Fruit fly (Drosophila melanogaster) whole organism, embryonic: ENCODE measurements around the gene H.

Source experiments
- CG11560 ChIP-seq: fragments of 200-800 bp; sonication (Bioruptor generic); IDR thresholded peaks from 3 replicates; pipeline ENCODE4 v1.3.6; 2022; ENCODE audit warnings: missing biosample characterization, missing genetic modification characterization
- CG13287 ChIP-seq: fragments of 200-800 bp; sonication (Bioruptor generic); IDR thresholded peaks from 2 replicates; pipeline ENCODE4 v1.3.6; 2022; ENCODE audit warnings: missing biosample characterization, missing genetic modification characterization; ENCODE audit not compliant: partially characterized antibody
- CG13894 ChIP-seq: fragments of 200-800 bp; sonication (Bioruptor generic); optimal IDR thresholded peaks from 3 replicates; lab custom pipeline; 2018; ENCODE audit warnings: missing biosample characterization, mild to moderate bottlenecking, missing genetic modification characterization, moderate library complexity
- CG14860 ChIP-seq: fragments of 200-800 bp; sonication (Bioruptor generic); IDR thresholded peaks from 3 replicates; pipeline ENCODE4 v1.3.6; 2022; ENCODE audit warnings: missing biosample characterization, missing genetic modification characterization; ENCODE audit not compliant: partially characterized antibody
- CG14965 ChIP-seq: fragments of 200-800 bp; sonication (Bioruptor generic); optimal IDR thresholded peaks from 2 replicates; lab custom pipeline; 2016; ENCODE audit warnings: missing biosample characterization, missing genetic modification characterization, borderline replicate concordance
- CG1529 ChIP-seq: fragments of 200-800 bp; sonication (Bioruptor generic); optimal IDR thresholded peaks from 3 replicates; lab custom pipeline; 2018; ENCODE audit warnings: missing biosample characterization, missing genetic modification characterization
- CG15696 ChIP-seq: fragments of 200-800 bp; sonication (Bioruptor generic); optimal IDR thresholded peaks from 2 replicates; lab custom pipeline; 2019; ENCODE audit warnings: missing biosample characterization, mild to moderate bottlenecking, missing genetic modification characterization, moderate library complexity
- CG17385 ChIP-seq: fragments of 200-800 bp; sonication (Bioruptor generic); optimal IDR thresholded peaks from 3 replicates; lab custom pipeline; 2018; ENCODE audit warnings: missing biosample characterization, mild to moderate bottlenecking, missing genetic modification characterization
- CG17829 ChIP-seq: fragments of 200-800 bp; optimal IDR thresholded peaks from 2 replicates; lab custom pipeline; 2019; ENCODE audit warnings: missing biosample characterization, mild to moderate bottlenecking, missing genetic modification characterization, moderate library complexity
- CG18262 ChIP-seq: fragments of 200-800 bp; optimal IDR thresholded peaks from 3 replicates; lab custom pipeline; 2019; ENCODE audit warnings: missing biosample characterization, mild to moderate bottlenecking, missing genetic modification characterization, moderate library complexity
- CG18619 ChIP-seq: fragments of 200-800 bp; sonication (Bioruptor generic); optimal IDR thresholded peaks from 3 replicates; lab custom pipeline; 2017; ENCODE audit warnings: missing biosample characterization, mild to moderate bottlenecking, missing genetic modification characterization
- CG30403 ChIP-seq: fragments of 200-800 bp; sonication (Bioruptor generic); optimal IDR thresholded peaks from 3 replicates; lab custom pipeline; 2016; ENCODE audit warnings: missing biosample characterization, missing genetic modification characterization
- CG32772 ChIP-seq: fragments of 200-800 bp; sonication (Bioruptor generic); IDR thresholded peaks from 2 replicates; pipeline ENCODE4 v1.3.6; 2022; ENCODE audit warnings: missing biosample characterization, missing genetic modification characterization
- CG3995 ChIP-seq: fragments of 200-800 bp; sonication (Bioruptor generic); optimal IDR thresholded peaks from 3 replicates; lab custom pipeline; 2016; ENCODE audit warnings: missing biosample characterization, missing genetic modification characterization
- CG6854 ChIP-seq: fragments of 200-800 bp; sonication (Bioruptor generic); optimal IDR thresholded peaks from 3 replicates; lab custom pipeline; 2017; ENCODE audit warnings: missing biosample characterization, mild to moderate bottlenecking, missing genetic modification characterization
- CoRest ChIP-seq: fragments of 200-800 bp; sonication (Bioruptor generic); optimal IDR thresholded peaks from 3 replicates; lab custom pipeline; 2018; ENCODE audit warnings: missing biosample characterization, mild to moderate bottlenecking, missing genetic modification characterization, moderate library complexity
- Deaf1 ChIP-seq: fragments of 200-800 bp; optimal IDR thresholded peaks from 3 replicates; lab custom pipeline; 2019; ENCODE audit warnings: missing biosample characterization, mild to moderate bottlenecking, missing genetic modification characterization, moderate library complexity
- Dll ChIP-seq: fragments of 200-800 bp; sonication (Bioruptor generic); IDR thresholded peaks from 4 replicates; pipeline ENCODE4 v1.3.6; 2022; ENCODE audit warnings: missing biosample characterization, missing genetic modification characterization; ENCODE audit not compliant: partially characterized antibody
- Fer2 ChIP-seq: fragments of 200-800 bp; sonication (Bioruptor generic); optimal IDR thresholded peaks from 2 replicates; lab custom pipeline; 2018; ENCODE audit warnings: missing biosample characterization, mild to moderate bottlenecking, missing genetic modification characterization, moderate library complexity
- HLH54F ChIP-seq: fragments of 200-800 bp; sonication (Bioruptor generic); optimal IDR thresholded peaks from 3 replicates; lab custom pipeline; 2016; ENCODE audit warnings: missing biosample characterization, missing genetic modification characterization
- Hmx ChIP-seq: fragments of 200-800 bp; sonication (Bioruptor generic); optimal IDR thresholded peaks from 2 replicates; lab custom pipeline; 2016; ENCODE audit warnings: missing biosample characterization, missing genetic modification characterization
- Lim3 ChIP-seq: fragments of 200-800 bp; sonication (Bioruptor generic); IDR thresholded peaks from 2 replicates; pipeline ENCODE4 v1.3.6; 2022; ENCODE audit warnings: missing biosample characterization, missing genetic modification characterization
- Max ChIP-seq: fragments of 200-800 bp; sonication (Bioruptor generic); optimal IDR thresholded peaks from 2 replicates; lab custom pipeline; 2016; ENCODE audit warnings: missing biosample characterization, mild to moderate bottlenecking, missing genetic modification characterization
- NFAT ChIP-seq: fragments of 200-800 bp; sonication (Bioruptor generic); IDR thresholded peaks from 2 replicates; pipeline ENCODE4 v1.3.6; 2022; ENCODE audit warnings: missing biosample characterization, missing genetic modification characterization
- Ptx1 ChIP-seq: fragments of 200-800 bp; sonication (Bioruptor generic); IDR thresholded peaks from 2 replicates; pipeline ENCODE4 v1.3.6; 2022; ENCODE audit warnings: missing biosample characterization, missing genetic modification characterization
- Rfx ChIP-seq: fragments of 200-800 bp; sonication (Bioruptor generic); IDR thresholded peaks from 2 replicates; pipeline ENCODE4 v1.3.6; 2022; ENCODE audit warnings: missing biosample characterization, missing genetic modification characterization
- Scr ChIP-seq: fragments of 200-800 bp; sonication (Bioruptor generic); IDR thresholded peaks from 2 replicates; pipeline ENCODE4 v1.3.6; 2022; ENCODE audit warnings: missing biosample characterization, missing genetic modification characterization; ENCODE audit not compliant: partially characterized antibody
- Side ChIP-seq: fragments of 200-800 bp; sonication (Bioruptor generic); optimal IDR thresholded peaks from 2 replicates; lab custom pipeline; 2016; ENCODE audit warnings: missing biosample characterization, missing genetic modification characterization
- Xbp1 ChIP-seq: fragments of 200-800 bp; sonication (Bioruptor generic); optimal IDR thresholded peaks from 3 replicates; lab custom pipeline; 2016; ENCODE audit warnings: missing biosample characterization, mild to moderate bottlenecking, missing genetic modification characterization
- crc ChIP-seq: fragments of 200-800 bp; sonication (Bioruptor generic); optimal IDR thresholded peaks from 2 replicates; lab custom pipeline; 2016; ENCODE audit warnings: missing biosample characterization, missing genetic modification characterization
- crp ChIP-seq, 2 experiments: fragments of 200-800 bp; sonication (Bioruptor generic); optimal IDR thresholded peaks; 2 replicates in 1 of 2; 3 replicates in 1 of 2; lab custom pipeline; 2017; ENCODE audit warnings: missing biosample characterization in 2 of 2, missing genetic modification characterization in 2 of 2, mild to moderate bottlenecking in 1 of 2, moderate library complexity in 1 of 2
- gcm ChIP-seq: fragments of 200-800 bp; sonication (Bioruptor generic); optimal IDR thresholded peaks from 2 replicates; lab custom pipeline; 2019; ENCODE audit warnings: missing biosample characterization, mild to moderate bottlenecking, missing genetic modification characterization, moderate library complexity
- gro ChIP-seq: fragments of 200-800 bp; sonication (Bioruptor generic); optimal IDR thresholded peaks from 2 replicates; lab custom pipeline; 2016; ENCODE audit warnings: missing biosample characterization, missing genetic modification characterization
- ind ChIP-seq: fragments of 200-800 bp; sonication (Bioruptor generic); optimal IDR thresholded peaks from 3 replicates; lab custom pipeline; 2016; ENCODE audit warnings: missing biosample characterization, missing genetic modification characterization
- insv ChIP-seq, 2 experiments: fragments of 200-800 bp; sonication (Bioruptor generic); optimal IDR thresholded peaks; 3 replicates each; lab custom pipeline; 2016 to 2018; ENCODE audit warnings: missing biosample characterization in 2 of 2, missing genetic modification characterization in 2 of 2
- lmd ChIP-seq: fragments of 200-800 bp; sonication (Bioruptor generic); IDR thresholded peaks from 2 replicates; pipeline ENCODE4 v1.3.6; 2022; ENCODE audit warnings: missing biosample characterization, missing genetic modification characterization
- mirr ChIP-seq: fragments of 200-800 bp; sonication (Bioruptor generic); optimal IDR thresholded peaks from 3 replicates; lab custom pipeline; 2018; ENCODE audit warnings: missing biosample characterization, mild to moderate bottlenecking, missing genetic modification characterization
- nerfin-2 ChIP-seq: fragments of 200-800 bp; sonication (Bioruptor generic); IDR thresholded peaks from 2 replicates; pipeline ENCODE4 v1.3.6; 2022; ENCODE audit warnings: missing biosample characterization, missing genetic modification characterization; ENCODE audit not compliant: partially characterized antibody
- nmo ChIP-seq: fragments of 200-800 bp; sonication (Bioruptor generic); optimal IDR thresholded peaks from 2 replicates; lab custom pipeline; 2018; ENCODE audit warnings: missing biosample characterization, mild to moderate bottlenecking, missing genetic modification characterization, moderate library complexity
- otp ChIP-seq: fragments of 200-800 bp; sonication (Bioruptor generic); IDR thresholded peaks from 3 replicates; pipeline ENCODE4, ENCODE4 v1.3.6; 2022; ENCODE audit warnings: missing biosample characterization, missing genetic modification characterization
- pho ChIP-seq: fragments of 200-800 bp; sonication (Bioruptor generic); optimal IDR thresholded peaks from 2 replicates; lab custom pipeline; 2016; ENCODE audit warnings: missing biosample characterization, missing genetic modification characterization
- prd ChIP-seq, 3 experiments: fragments of >200 bp in 2 of 3; fragments of 200-800 bp in 1 of 3; sonication (Bioruptor generic) in 1 of 3; optimal IDR thresholded peaks in 2 of 3; IDR thresholded peaks in 1 of 3; 2 replicates in 2 of 3; 3 replicates in 1 of 3; pipeline versions ENCODE4 v1.3.6 to Lab custom; 2017 to 2022; ENCODE audit warnings: missing biosample characterization in 1 of 3, missing genetic modification characterization in 1 of 3
- pzg ChIP-seq: fragments of 200-800 bp; sonication (Bioruptor generic); optimal IDR thresholded peaks from 3 replicates; lab custom pipeline; 2018; ENCODE audit warnings: missing biosample characterization, mild to moderate bottlenecking, missing genetic modification characterization, moderate library complexity
- sd ChIP-seq: fragments of 200-800 bp; sonication (Bioruptor generic); optimal IDR thresholded peaks from 3 replicates; lab custom pipeline; 2018; ENCODE audit warnings: missing biosample characterization, mild to moderate bottlenecking, missing genetic modification characterization, moderate library complexity
- slbo ChIP-seq: fragments of 200-800 bp; sonication (Bioruptor generic); IDR thresholded peaks from 2 replicates; pipeline ENCODE4 v1.3.6; 2022; ENCODE audit warnings: missing biosample characterization, missing genetic modification characterization
- tna ChIP-seq: fragments of 200-800 bp; sonication (Bioruptor generic); IDR thresholded peaks from 2 replicates; pipeline ENCODE4 v1.3.6; 2022; ENCODE audit warnings: missing biosample characterization, missing genetic modification characterization; ENCODE audit not compliant: partially characterized antibody
- unpg ChIP-seq: fragments of 200-800 bp; sonication (Bioruptor generic); optimal IDR thresholded peaks from 3 replicates; lab custom pipeline; 2018; ENCODE audit warnings: missing biosample characterization, mild to moderate bottlenecking, missing genetic modification characterization, moderate library complexity

H gene

DNA sequence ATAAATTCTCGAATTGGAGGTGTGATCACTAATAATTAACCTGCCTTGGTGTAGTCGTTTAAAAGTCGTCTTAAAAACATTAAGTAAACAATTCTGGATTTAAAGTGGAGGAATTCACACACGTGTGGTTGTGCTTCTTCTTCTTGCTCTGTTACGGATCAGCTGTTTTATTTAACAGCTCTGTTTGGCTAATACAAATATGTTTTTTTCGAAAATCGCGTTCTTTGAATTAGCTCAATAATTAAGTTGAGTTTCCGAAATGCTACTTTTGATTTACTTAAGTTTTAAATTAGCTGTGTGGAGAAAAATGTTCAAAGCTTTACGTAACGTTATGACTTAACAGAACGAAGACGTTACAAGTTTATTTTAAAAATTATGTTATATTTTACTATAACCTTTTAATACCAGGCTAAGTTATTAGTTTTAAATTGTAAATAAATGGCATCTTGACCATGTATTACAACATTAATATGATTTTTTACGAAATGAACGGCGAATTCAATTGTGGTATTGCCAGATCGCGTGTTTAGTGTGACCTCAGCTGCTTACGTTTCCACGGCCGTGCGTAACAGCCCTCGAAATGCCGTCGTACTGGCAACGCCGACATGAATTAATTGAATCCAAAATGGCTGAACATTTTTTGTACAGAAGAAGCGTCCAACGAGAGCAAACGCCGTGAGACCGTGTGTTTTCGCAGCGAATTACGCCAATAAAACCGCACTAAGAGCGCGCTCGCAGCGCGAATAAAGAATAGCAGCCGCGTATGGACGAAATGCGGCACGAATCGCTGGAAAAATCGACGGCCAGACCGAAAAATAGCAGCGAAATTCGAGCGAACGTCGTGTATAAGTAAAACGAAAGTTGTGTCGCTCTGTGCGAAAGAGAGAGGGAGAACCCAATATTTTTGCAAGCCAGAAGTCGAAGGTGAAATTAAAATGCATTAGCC is 28.9 kb upstream of the H start, which contains the start of the genes Pus1 and bon (continued):
- TF ChIP-seq pho (GFP tag; lab: Kevin White, UChicago) (peak; percentile 31), Fer2 (no peak), Scr (GFP tag; lab: Robert Waterston, UW) (peak; percentile 39), CG32772 (GFP tag; lab: Robert Waterston, UW) (no peak), Ptx1 (no peak), HLH54F (GFP tag; lab: Kevin White, UChicago) (peak; percentile 30), slbo (GFP tag; lab: Robert Waterston, UW) (peak; percentile 52; the same call in 1 of the 2 replicates), tna (GFP tag; lab: Robert Waterston, UW) (peak; percentile 46; the same call in 1 of the 2 replicates), CG1529 (GFP tag; lab: Kevin White, UChicago) (no peak), CG13287 (GFP tag; lab: Robert Waterston, UW) (peak; percentile 39; the same call in 1 of the 2 replicates), mirr (GFP tag; lab: Kevin White, UChicago) (no peak), CG15696 (tag; lab: Kevin White, UChicago) (no peak), sd (tag; lab: Kevin White, UChicago) (peak; percentile 68), CG3995 (GFP tag; lab: Kevin White, UChicago) (no peak), unpg (no peak), gcm (GFP tag; lab: Kevin White, UChicago) (peak; percentile 30), Max (GFP tag; lab: Kevin White, UChicago) (peak; percentile 38), crp (GFP tag; optimal IDR thresholded peaks at IDR 0.05; lab: Kevin White, UChicago) (peak; percentile 18 to 86), CG11560 (no peak), CG13894 (tag; lab: Kevin White, UChicago) (no peak), crc (no peak), CG14860 (GFP tag; lab: Robert Waterston, UW) (0 out of 3 replicates have a peak, but pooled peaks have one; percentile 7), CoRest (no peak), CG14965 (GFP tag; lab: Kevin White, UChicago) (no peak), otp (peak; percentile 1; the same call in 1 of the 3 replicates), Deaf1 (tag; lab: Kevin White, UChicago) (peak; percentile 63), CG6854 (GFP tag; lab: Kevin White, UChicago) (no peak), gro (GFP tag; lab: Kevin White, UChicago) (no peak), lmd (GFP tag; lab: Robert Waterston, UW) (no peak), Side (GFP tag; lab: Kevin White, UChicago) (peak; percentile 41), Hmx (GFP tag; lab: Kevin White, UChicago) (no peak), nmo (GFP tag; lab: Kevin White, UChicago) (peak; percentile 29), insv (GFP tag; optimal IDR thresholded peaks at IDR 0.05; lab: Kevin White, UChicago) (no peak), NFAT (GFP tag; lab: Robert Waterston, UW) (0 out of 2 replicates have a peak, but pooled peaks have one; percentile 13), CG18262 (tag; lab: Kevin White, UChicago) (peak; percentile 21), Lim3 (no peak), Xbp1 (GFP tag; lab: Kevin White, UChicago) (peak; percentile 39), pzg (GFP tag; lab: Kevin White, UChicago) (peak; percentile 87), CG17385 (GFP tag; lab: Kevin White, UChicago) (peak; percentile 95), ind (GFP tag; lab: Kevin White, UChicago) (peak; percentile 26), CG30403 (GFP tag; lab: Kevin White, UChicago) (peak; percentile 25), CG17829 (peak; percentile 8), Rfx (peak; percentile 43), nerfin-2 (GFP tag; lab: Robert Waterston, UW) (no peak), prd (optimal IDR thresholded peaks at IDR 0.05; lab: Kevin White, UChicago) (no peak), prd (GFP tag; IDR thresholded peaks at IDR 0.05; lab: Robert Waterston, UW) (peak; percentile 12; the same call in 1 of the 3 replicates), Dll (GFP tag; lab: Robert Waterston, UW) (no peak), CG18619 (GFP tag; lab: Kevin White, UChicago) (no peak)
